Fruit fly (Drosophila melanogaster) whole organism, prepupa: Measurements from ENCODE around the gene Culd.

Experiments
- CG10631 ChIP-seq: fragments of 200-800 bp; sonication (Bioruptor generic); optimal IDR thresholded peaks from 2 replicates; lab custom pipeline; 2016; ENCODE audit warnings: missing biosample characterization, missing genetic modification characterization
- CG10669 ChIP-seq: fragments of 200-800 bp; sonication (Bioruptor generic); optimal IDR thresholded peaks from 3 replicates; lab custom pipeline; 2018; ENCODE audit warnings: missing biosample characterization, mild to moderate bottlenecking, missing genetic modification characterization, moderate library complexity
- CG11902 ChIP-seq: fragments of 200-800 bp; sonication (Bioruptor generic); optimal IDR thresholded peaks from 3 replicates; lab custom pipeline; 2016; ENCODE audit warnings: missing biosample characterization, missing genetic modification characterization
- CG15336 ChIP-seq: fragments of 200-800 bp; sonication (Bioruptor generic); IDR thresholded peaks from 2 replicates; pipeline ENCODE4 v1.3.6; 2022; ENCODE audit warnings: missing biosample characterization, missing genetic modification characterization
- CG1621 ChIP-seq: fragments of 200-800 bp; sonication (Bioruptor generic); optimal IDR thresholded peaks from 3 replicates; lab custom pipeline; 2018; ENCODE audit warnings: missing biosample characterization, mild to moderate bottlenecking, missing genetic modification characterization
- CG3032 ChIP-seq: fragments of 200-800 bp; optimal IDR thresholded peaks from 2 replicates; lab custom pipeline; 2019; ENCODE audit warnings: missing biosample characterization, mild to moderate bottlenecking, missing genetic modification characterization, moderate library complexity
- CG31627 ChIP-seq: fragments of 200-800 bp; sonication (Bioruptor generic); optimal IDR thresholded peaks from 3 replicates; lab custom pipeline; 2016; ENCODE audit warnings: missing biosample characterization, missing genetic modification characterization
- CG32006 ChIP-seq: fragments of 200-800 bp; sonication (Bioruptor generic); optimal IDR thresholded peaks from 3 replicates; lab custom pipeline; 2017; ENCODE audit warnings: missing biosample characterization, mild to moderate bottlenecking, missing genetic modification characterization
- CG34406 ChIP-seq: fragments of 200-800 bp; sonication (Bioruptor generic); optimal IDR thresholded peaks from 3 replicates; lab custom pipeline; 2016; ENCODE audit warnings: missing biosample characterization, missing genetic modification characterization
- CG3919 ChIP-seq: fragments of 200-800 bp; sonication (Bioruptor generic); optimal IDR thresholded peaks from 3 replicates; lab custom pipeline; 2016; ENCODE audit warnings: missing biosample characterization, missing genetic modification characterization
- CG4318 ChIP-seq: fragments of 200-800 bp; sonication (Bioruptor generic); optimal IDR thresholded peaks from 3 replicates; lab custom pipeline; 2017; ENCODE audit warnings: missing biosample characterization, mild to moderate bottlenecking, missing genetic modification characterization
- CG6163 ChIP-seq: fragments of 200-800 bp; sonication (Bioruptor generic); IDR thresholded peaks from 3 replicates; pipeline ENCODE4 v1.3.6; 2022; ENCODE audit warnings: missing biosample characterization, missing genetic modification characterization
- CG6808 ChIP-seq: fragments of 200-800 bp; sonication (Bioruptor generic); optimal IDR thresholded peaks from 3 replicates; lab custom pipeline; 2017; ENCODE audit warnings: missing biosample characterization, missing genetic modification characterization, mild to moderate bottlenecking, moderate library complexity, missing genetic modification reagents
- CG7368 ChIP-seq: fragments of 200-800 bp; sonication (Bioruptor generic); optimal IDR thresholded peaks from 3 replicates; lab custom pipeline; 2016; ENCODE audit warnings: missing biosample characterization, missing genetic modification characterization
- CG8119 ChIP-seq: fragments of 200-800 bp; sonication (Bioruptor generic); IDR thresholded peaks from 3 replicates; pipeline ENCODE4 v1.3.6; 2022; ENCODE audit warnings: missing biosample characterization, missing genetic modification characterization
- CG8319 ChIP-seq: fragments of 200-800 bp; sonication (Bioruptor generic); optimal IDR thresholded peaks from 3 replicates; lab custom pipeline; 2016; ENCODE audit warnings: missing biosample characterization, missing genetic modification characterization
- CG8632 ChIP-seq: fragments of 200-800 bp; sonication (Bioruptor generic); optimal IDR thresholded peaks from 3 replicates; lab custom pipeline; 2016; ENCODE audit warnings: missing biosample characterization, missing genetic modification characterization
- Eip75B ChIP-seq: fragments of 200-800 bp; sonication (Bioruptor generic); optimal IDR thresholded peaks from 3 replicates; lab custom pipeline; 2016; ENCODE audit warnings: missing biosample characterization, missing genetic modification characterization
- Eip78C ChIP-seq: fragments of 200-800 bp; sonication (Bioruptor generic); peaks from one replicate; lab custom pipeline; 2016; ENCODE audit warnings: missing biosample characterization, missing genetic modification characterization
- Eip93F ChIP-seq: fragments of 200-800 bp; sonication (Bioruptor generic); optimal IDR thresholded peaks from 2 replicates; lab custom pipeline; 2016; ENCODE audit warnings: missing biosample characterization, mild to moderate bottlenecking, missing genetic modification characterization
- Ets21C ChIP-seq: fragments of 200-800 bp; sonication (Bioruptor generic); optimal IDR thresholded peaks from 3 replicates; lab custom pipeline; 2016; ENCODE audit warnings: missing biosample characterization, missing genetic modification characterization
- Gug ChIP-seq: fragments of 200-800 bp; sonication (Bioruptor generic); IDR thresholded peaks from 2 replicates; pipeline ENCODE4 v1.3.6; 2022; ENCODE audit warnings: missing biosample characterization, missing genetic modification characterization
- Hr38 ChIP-seq: sonication (Bioruptor generic); optimal IDR thresholded peaks from 2 replicates; lab custom pipeline; 2016; ENCODE audit warnings: missing biosample characterization, missing genetic modification characterization
- Hr39 ChIP-seq: fragments of 200-800 bp; sonication (Bioruptor generic); optimal IDR thresholded peaks from 2 replicates; lab custom pipeline; 2016; ENCODE audit warnings: missing biosample characterization, missing genetic modification characterization
- Lpt ChIP-seq: fragments of 200-800 bp; sonication (Bioruptor generic); optimal IDR thresholded peaks from 3 replicates; lab custom pipeline; 2016; ENCODE audit warnings: missing biosample characterization, missing genetic modification characterization
- OdsH ChIP-seq: fragments of 200-800 bp; sonication (Bioruptor generic); optimal IDR thresholded peaks from 3 replicates; lab custom pipeline; 2016; ENCODE audit warnings: missing biosample characterization, missing genetic modification characterization
- Smox ChIP-seq: fragments of 200-800 bp; sonication (Bioruptor generic); optimal IDR thresholded peaks from 3 replicates; lab custom pipeline; 2016; ENCODE audit warnings: missing biosample characterization, missing genetic modification characterization
- Sox102F ChIP-seq: fragments of 200-800 bp; sonication (Bioruptor generic); optimal IDR thresholded peaks from 2 replicates; lab custom pipeline; 2016; ENCODE audit warnings: missing biosample characterization, mild to moderate bottlenecking, missing genetic modification characterization
- Sox14 ChIP-seq: fragments of 200-800 bp; sonication (Bioruptor generic); optimal IDR thresholded peaks from 3 replicates; lab custom pipeline; 2016; ENCODE audit warnings: missing biosample characterization, missing genetic modification characterization
- achi ChIP-seq: fragments of 200-800 bp; sonication (Bioruptor generic); optimal IDR thresholded peaks from 3 replicates; lab custom pipeline; 2016; ENCODE audit warnings: missing biosample characterization, missing genetic modification characterization
- acj6 ChIP-seq: fragments of 200-800 bp; sonication (Bioruptor generic); optimal IDR thresholded peaks from 3 replicates; lab custom pipeline; 2016; ENCODE audit warnings: missing biosample characterization, missing genetic modification characterization
- cyc ChIP-seq: fragments of 200-800 bp; sonication (Bioruptor generic); optimal IDR thresholded peaks from 3 replicates; lab custom pipeline; 2016; ENCODE audit warnings: missing biosample characterization, missing genetic modification characterization
- dsx ChIP-seq: fragments of 200-800 bp; optimal IDR thresholded peaks from 3 replicates; lab custom pipeline; 2019; ENCODE audit warnings: missing biosample characterization, mild to moderate bottlenecking, missing genetic modification characterization, moderate library complexity; ENCODE audit not compliant: poor library complexity, severe bottlenecking
- eg ChIP-seq: fragments of 200-800 bp; sonication (Bioruptor generic); IDR thresholded peaks from 3 replicates; pipeline ENCODE4 v1.3.6; 2022; ENCODE audit warnings: missing biosample characterization, missing genetic modification characterization
- esn ChIP-seq: fragments of 200-800 bp; sonication (Bioruptor generic); optimal IDR thresholded peaks from 2 replicates; lab custom pipeline; 2016; ENCODE audit warnings: missing biosample characterization, mild to moderate bottlenecking, missing genetic modification characterization, moderate library complexity
- fd59A ChIP-seq: fragments of 200-800 bp; sonication (Bioruptor generic); optimal IDR thresholded peaks from 2 replicates; lab custom pipeline; 2017; ENCODE audit warnings: missing biosample characterization, mild to moderate bottlenecking, missing genetic modification characterization, missing genetic modification reagents
- fd85E ChIP-seq: fragments of 200-800 bp; sonication (Bioruptor generic); optimal IDR thresholded peaks from 3 replicates; lab custom pipeline; 2016; ENCODE audit warnings: missing biosample characterization, missing genetic modification characterization
- fkh ChIP-seq: fragments of 200-800 bp; sonication (Bioruptor generic); optimal IDR thresholded peaks from 3 replicates; lab custom pipeline; 2017; ENCODE audit warnings: missing biosample characterization, mild to moderate bottlenecking, missing genetic modification characterization, moderate library complexity
- lz ChIP-seq: fragments of 200-800 bp; sonication (Bioruptor generic); optimal IDR thresholded peaks from 3 replicates; lab custom pipeline; 2016; ENCODE audit warnings: missing biosample characterization, missing genetic modification characterization
- net ChIP-seq: fragments of 200-800 bp; sonication (Bioruptor generic); optimal IDR thresholded peaks from 3 replicates; lab custom pipeline; 2016; ENCODE audit warnings: missing biosample characterization, missing genetic modification characterization
- salr ChIP-seq, 2 experiments: fragments of 200-800 bp; sonication (Bioruptor generic); optimal IDR thresholded peaks; 3 replicates each; lab custom pipeline; 2016 to 2018; ENCODE audit warnings: missing biosample characterization in 2 of 2, missing genetic modification characterization in 2 of 2, mild to moderate bottlenecking in 1 of 2
- spab ChIP-seq: fragments of 200-800 bp; sonication (Bioruptor generic); optimal IDR thresholded peaks from 2 replicates; lab custom pipeline; 2017; ENCODE audit warnings: missing biosample characterization, mild to moderate bottlenecking, missing genetic modification characterization, missing genetic modification reagents
- svp ChIP-seq: fragments of 200-800 bp; sonication (Bioruptor generic); peaks from one replicate; lab custom pipeline; 2016; ENCODE audit warnings: missing biosample characterization, missing genetic modification characterization
- vri ChIP-seq: fragments of 200-800 bp; sonication (Bioruptor generic); optimal IDR thresholded peaks from 3 replicates; lab custom pipeline; 2016; ENCODE audit warnings: missing biosample characterization, mild to moderate bottlenecking, missing genetic modification characterization

The Culd gene

dm6 chr3L:8358138-8358537 lies 2.0 kb upstream of the Culd start (continued):
- TF ChIP-seq CG11902 (peak; percentile 4), CG6163 (GFP tag; lab: Robert Waterston, UW) (0 out of 3 replicates have a peak, but pooled peaks have one; percentile 37), vri (no peak), Eip93F (GFP tag; lab: Kevin White, UChicago) (no peak), salr (GFP tag; optimal IDR thresholded peaks at IDR 0.05; lab: Kevin White, UChicago) (no peak), Ets21C (GFP tag; lab: Kevin White, UChicago) (no peak), Sox14 (GFP tag; lab: Kevin White, UChicago) (no peak), dsx (no peak), CG10631 (no peak), lz (GFP tag; lab: Kevin White, UChicago) (no peak), CG31627 (GFP tag; lab: Kevin White, UChicago) (peak; percentile 11), CG8632 (GFP tag; lab: Kevin White, UChicago) (no peak), cyc (GFP tag; lab: Kevin White, UChicago) (peak; percentile 36), CG1621 (tag; lab: Kevin White, UChicago) (no peak), CG34406 (no peak), fd85E (GFP tag; lab: Kevin White, UChicago) (no peak), net (GFP tag; lab: Kevin White, UChicago) (no peak), Lpt (no peak), CG7368 (peak; percentile 24), CG10669 (GFP tag; lab: Kevin White, UChicago) (no peak), Gug (GFP tag; lab: Robert Waterston, UW) (no peak), Sox102F (GFP tag; lab: Kevin White, UChicago) (no peak), acj6 (no peak), Smox (GFP tag; lab: Kevin White, UChicago) (no peak), eg (GFP tag; lab: Robert Waterston, UW) (peak; percentile 52; the same call in 1 of the 3 replicates)

- TF ChIP-seq Hr39 (GFP tag; lab: Kevin White, UChicago) (no peak), CG3919 (GFP tag; lab: Kevin White, UChicago) (no peak), fkh (GFP tag; lab: Kevin White, UChicago) (peak; percentile 83)
Observed at dm6 chr3L:8347346-8347745, 8.8 kb downstream of the Culd start.

dm6 chr3L:8346100-8346980 lies 9.8 kb downstream of the Culd start, which contains the start of the genes CG7182 and GAPcenA:
Gene CG7182 (minus strand): TSS chr3L:8346382.
Gene GAPcenA (plus strand): TSS chr3L:8346561.
- no peak for TF ChIP-seq OdsH
- peak; percentile 77 for TF ChIP-seq CG8632 (GFP tag; lab: Kevin White, UChicago)
- peak; percentile 59; the same call in 1 of the 2 replicates for TF ChIP-seq CG15336
- TF ChIP-seq Smox (GFP tag; lab: Kevin White, UChicago): no peak
- TF ChIP-seq CG3919 (GFP tag; lab: Kevin White, UChicago): peak; percentile 71
- peak; percentile 54 for TF ChIP-seq fkh (GFP tag; lab: Kevin White, UChicago)
- TF ChIP-seq CG7368: peak; percentile 57
- TF ChIP-seq Eip75B: no peak
- TF ChIP-seq Eip78C (GFP tag; lab: Kevin White, UChicago): peak; percentile 92
- peak; percentile 87 for TF ChIP-seq CG10631
- TF ChIP-seq achi: peak; percentile 78
- peak; percentile 85 for TF ChIP-seq CG3032 (tag; lab: Kevin White, UChicago)
- no peak for TF ChIP-seq CG4318 (GFP tag; lab: Kevin White, UChicago)
- no peak for TF ChIP-seq CG32006 (GFP tag; lab: Kevin White, UChicago)
- TF ChIP-seq dsx: no peak
- peak; percentile 54; the same call in 2 of the 3 replicates for TF ChIP-seq CG8119 (GFP tag; lab: Robert Waterston, UW)
- TF ChIP-seq CG11902: peak; percentile 53
- TF ChIP-seq Hr38: no peak
- TF ChIP-seq CG34406: peak; percentile 81
- no peak for TF ChIP-seq acj6
- TF ChIP-seq fd59A (GFP tag; lab: Kevin White, UChicago): peak; percentile 7
- no peak for TF ChIP-seq salr (GFP tag; optimal IDR thresholded peaks at IDR 0.05; lab: Kevin White, UChicago)
- peak; percentile 69 for TF ChIP-seq CG10669 (GFP tag; lab: Kevin White, UChicago)
- TF ChIP-seq spab: peak; percentile 41
- peak; percentile 97 for TF ChIP-seq svp (GFP tag; lab: Kevin White, UChicago)
- TF ChIP-seq CG8319 (GFP tag; lab: Kevin White, UChicago): peak; percentile 46
- TF ChIP-seq Hr39 (GFP tag; lab: Kevin White, UChicago): peak; percentile 53
- TF ChIP-seq esn (GFP tag; lab: Kevin White, UChicago): peak; percentile 80
- TF ChIP-seq CG6808 (GFP tag; lab: Kevin White, UChicago): peak; percentile 62
- no peak for TF ChIP-seq fd85E (GFP tag; lab: Kevin White, UChicago)
- TF ChIP-seq CG6163 (GFP tag; lab: Robert Waterston, UW): peak; percentile 75
- TF ChIP-seq net (GFP tag; lab: Kevin White, UChicago): peak; percentile 71
